Worm (Caenorhabditis elegans): Measurements from ENCODE around the gene natc-2.

natc-2 gene

ce11 chrV:5275426-5276007, 1.6 kb downstream of the natc-2 start:
- TF ChIP-seq ekl-4 (GFP tag; IDR thresholded peaks at IDR 0.05), result peak; percentile 60; the same call in 1 of the 2 replicates
- no peak for TF ChIP-seq lsl-1 (GFP tag; optimal IDR thresholded peaks at IDR 0.05)
- no peak for TF ChIP-seq nhr-120 (GFP tag; IDR thresholded peaks at IDR 0.05)
- TF ChIP-seq let-526 (GFP tag; IDR thresholded peaks at IDR 0.05), result no peak
- no peak for TF ChIP-seq attf-3 (GFP tag; conservative IDR thresholded peaks at IDR 0.05)
- TF ChIP-seq aptf-2 (GFP tag; conservative IDR thresholded peaks at IDR 0.05), result no peak
- TF ChIP-seq madf-6 (GFP tag; IDR thresholded peaks at IDR 0.05), result peak; percentile 58
- 0 out of 2 replicates have a peak, but pooled peaks have one; percentile 9 for TF ChIP-seq D2030.7 (GFP tag; IDR thresholded peaks at IDR 0.05)
- no peak for TF ChIP-seq lsy-27 (tag; optimal IDR thresholded peaks at IDR 0.05; ENCODE audit: borderline replicate concordance, insufficient read depth)
- TF ChIP-seq lag-1 (GFP tag; IDR thresholded peaks at IDR 0.05), result no peak
- TF ChIP-seq ama-1 (optimal IDR thresholded peaks at IDR 0.05), result no peak
- TF ChIP-seq ama-1 (GFP tag; optimal IDR thresholded peaks at IDR 0.05), result peak in 1 of 2 experiments; percentile 55
- TF ChIP-seq hsf-1 (GFP tag; IDR thresholded peaks at IDR 0.05), result no peak
- TF ChIP-seq ccch-3 (GFP tag; optimal IDR thresholded peaks at IDR 0.05), result no peak
- peak; percentile 38 for TF ChIP-seq die-1 (tag; optimal IDR thresholded peaks at IDR 0.05)
- no peak for TF ChIP-seq F55B11.4 (tag; optimal IDR thresholded peaks at IDR 0.05; ENCODE audit: borderline replicate concordance, insufficient read depth)
- TF ChIP-seq nfya-1 (tag; optimal IDR thresholded peaks at IDR 0.05; ENCODE audit: borderline replicate concordance, insufficient read depth), result no peak
- no peak for TF ChIP-seq atf-7 (tag; optimal IDR thresholded peaks at IDR 0.05)
- TF ChIP-seq attf-6 (GFP tag; IDR thresholded peaks at IDR 0.05), result 0 out of 2 replicates have a peak, but pooled peaks have one; percentile 47
- peak in 1 of 2 experiments; percentile 29 for TF ChIP-seq rec-8 (tag; optimal IDR thresholded peaks at IDR 0.05)
- TF ChIP-seq snpc-1.3 (tag; optimal IDR thresholded peaks at IDR 0.05; ENCODE audit: insufficient read depth), result peak; percentile 54
- TF ChIP-seq mxl-1 (tag; optimal IDR thresholded peaks at IDR 0.05), result no peak
- peak; percentile 63; the same call in 1 of the 2 replicates for TF ChIP-seq Y53G8AR.9 (GFP tag; conservative IDR thresholded peaks at IDR 0.05)
- no peak for TF ChIP-seq zim-3 (tag; optimal IDR thresholded peaks at IDR 0.05)
- no peak for TF ChIP-seq attf-5 (GFP tag; optimal IDR thresholded peaks at IDR 0.05)
- no peak for TF ChIP-seq sptf-2 (GFP tag; optimal IDR thresholded peaks at IDR 0.05)
- TF ChIP-seq F57C9.4 (tag; optimal IDR thresholded peaks at IDR 0.05), result no peak
- no peak for TF ChIP-seq ztf-3 (GFP tag; optimal IDR thresholded peaks at IDR 0.05)
- TF ChIP-seq hlh-26 (GFP tag; conservative IDR thresholded peaks at IDR 0.05), result no peak
- 0 out of 2 replicates have a peak, but pooled peaks have one; percentile 12 for TF ChIP-seq Y56A3A.18 (GFP tag; IDR thresholded peaks at IDR 0.05)
- no peak for TF ChIP-seq ceh-58 (GFP tag; IDR thresholded peaks at IDR 0.05)
- TF ChIP-seq ztf-28 (GFP tag; IDR thresholded peaks at IDR 0.05), result no peak
- peak; percentile 52 for TF ChIP-seq athp-1 (tag; optimal IDR thresholded peaks at IDR 0.05)
- TF ChIP-seq madf-8 (GFP tag; conservative IDR thresholded peaks at IDR 0.05), result no peak
- no peak for TF ChIP-seq egl-18 (GFP tag; IDR thresholded peaks at IDR 0.05)
- no peak for TF ChIP-seq ceh-100 (GFP tag; IDR thresholded peaks at IDR 0.05)
- no peak for TF ChIP-seq chd-7 (tag; optimal IDR thresholded peaks at IDR 0.05)
- TF ChIP-seq him-1 (tag; optimal IDR thresholded peaks at IDR 0.05), result no peak
- no peak for TF ChIP-seq snpc-3.4 (tag; optimal IDR thresholded peaks at IDR 0.05)
- TF ChIP-seq F49E8.2 (tag; optimal IDR thresholded peaks at IDR 0.05; ENCODE audit: insufficient read depth), result peak; percentile 52
- TF ChIP-seq bed-1 (GFP tag; IDR thresholded peaks at IDR 0.05), result no peak
- no peak for TF ChIP-seq hmg-20 (GFP tag; IDR thresholded peaks at IDR 0.05)
- TF ChIP-seq ceh-79 (tag; optimal IDR thresholded peaks at IDR 0.05), result peak; percentile 48
- TF ChIP-seq F23B12.7 (tag; optimal IDR thresholded peaks at IDR 0.05; ENCODE audit: insufficient read depth), result no peak
- TF ChIP-seq nhr-179 (tag; optimal IDR thresholded peaks at IDR 0.05), result no peak
- TF ChIP-seq lin-35 (GFP tag; optimal IDR thresholded peaks at IDR 0.05), result peak in 1 of 3 experiments; percentile 64

All from whole organism, young adult.